Worm (Caenorhabditis elegans): Measurements from ENCODE around the gene nxf-1.

Gene nxf-1

DNA sequence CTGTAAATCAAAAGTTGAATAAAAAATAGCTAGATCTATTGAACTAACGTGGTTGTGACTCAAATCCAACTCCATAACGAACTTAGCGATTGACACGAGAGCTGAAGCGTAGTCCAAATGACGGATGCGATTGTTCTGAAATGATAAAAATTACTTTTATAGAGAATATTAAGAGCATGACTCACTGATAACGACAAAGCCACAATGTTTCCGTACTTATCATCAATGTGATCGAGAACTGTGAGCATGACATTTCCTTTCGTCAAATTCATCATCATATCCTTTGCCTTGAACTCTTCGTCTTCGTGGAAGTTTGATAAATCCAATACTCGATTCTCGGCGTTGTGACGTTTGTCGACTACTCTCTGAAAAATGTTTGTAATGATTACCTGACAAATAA lies 782 bp downstream of the nxf-1 start:
- TF ChIP-seq ceh-82 (tag; optimal IDR thresholded peaks at IDR 0.05) (no peak), fos-1 (tag; optimal IDR thresholded peaks at IDR 0.05) (peak; percentile 93)

DNA sequence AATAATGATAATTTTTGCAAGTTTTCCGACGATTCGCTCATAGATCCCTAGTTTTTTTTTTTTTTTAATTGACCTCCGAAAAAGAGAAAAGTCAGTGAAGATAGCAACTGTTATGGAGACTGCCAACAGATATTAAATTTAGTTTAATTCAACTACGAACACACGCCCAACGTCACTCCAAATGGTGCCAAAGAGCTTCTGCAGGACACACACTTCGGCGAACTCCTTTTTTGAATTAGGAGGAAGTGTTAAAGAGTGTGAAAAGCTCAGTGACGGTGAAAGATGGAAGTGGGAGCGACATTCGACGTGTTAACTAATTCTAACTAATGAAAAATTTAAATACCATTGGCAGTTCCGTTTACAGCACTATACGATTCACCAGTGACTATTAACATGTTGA lies 2.8 kb downstream of the nxf-1 start:
- TF ChIP-seq nhr-23 (tag; optimal IDR thresholded peaks at IDR 0.05) (no peak), unc-55 (GFP tag; optimal IDR thresholded peaks at IDR 0.05) (peak; percentile 7)

DNA sequence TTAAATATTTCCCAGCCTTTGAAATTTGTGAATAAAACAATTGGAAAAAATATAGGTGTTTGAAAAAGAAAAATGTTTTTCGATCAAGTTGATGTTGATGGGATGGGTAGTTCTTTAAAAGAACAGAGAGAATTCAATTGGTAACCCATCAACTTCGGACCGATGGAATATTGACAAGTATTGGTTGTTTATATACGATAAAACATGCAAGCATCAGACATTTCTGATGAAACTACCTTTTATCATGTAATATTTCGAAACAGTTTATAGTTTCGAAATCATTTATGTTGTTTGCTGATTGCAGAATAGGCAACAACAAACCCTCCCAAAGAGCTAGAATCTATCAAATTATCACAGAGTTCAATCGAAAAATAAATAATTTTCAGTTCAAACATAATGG lies 4.9 kb downstream of the nxf-1 start:
- TF ChIP-seq unc-62 (GFP tag; optimal IDR thresholded peaks at IDR 0.05) = no peak
- TF ChIP-seq unc-39 (tag; optimal IDR thresholded peaks at IDR 0.05) = no peak
- TF ChIP-seq nhr-129 (tag; optimal IDR thresholded peaks at IDR 0.05) = peak; percentile 45
- TF ChIP-seq snpc-4 (tag; optimal IDR thresholded peaks at IDR 0.05) = peak; percentile 69

DNA sequence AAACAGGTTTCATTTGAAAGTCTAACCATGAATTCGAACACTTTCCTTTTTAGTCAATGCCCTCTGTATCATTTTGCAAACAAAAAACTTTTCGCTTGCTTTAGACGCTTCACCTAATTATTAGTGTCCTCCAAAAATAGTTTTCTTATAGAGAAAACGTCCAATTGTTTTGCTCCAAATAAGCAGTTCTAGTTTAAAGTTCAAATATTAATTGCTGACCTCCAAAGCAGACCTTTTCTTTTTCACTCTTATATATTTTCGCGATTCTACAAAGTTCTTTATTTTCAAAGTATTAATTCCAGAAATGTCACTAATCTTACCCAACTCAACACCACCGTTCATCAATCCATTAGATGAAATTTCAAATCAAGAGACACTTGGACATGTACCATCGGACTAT lies 6.0 kb downstream of the nxf-1 start, which contains the start of gene gnrr-2:
TSS of gene gnrr-2 (plus strand) at position 301 of the 400 bp plus-strand sequence.
- TF ChIP-seq R02D3.7 (tag; optimal IDR thresholded peaks at IDR 0.05) = no peak

DNA sequence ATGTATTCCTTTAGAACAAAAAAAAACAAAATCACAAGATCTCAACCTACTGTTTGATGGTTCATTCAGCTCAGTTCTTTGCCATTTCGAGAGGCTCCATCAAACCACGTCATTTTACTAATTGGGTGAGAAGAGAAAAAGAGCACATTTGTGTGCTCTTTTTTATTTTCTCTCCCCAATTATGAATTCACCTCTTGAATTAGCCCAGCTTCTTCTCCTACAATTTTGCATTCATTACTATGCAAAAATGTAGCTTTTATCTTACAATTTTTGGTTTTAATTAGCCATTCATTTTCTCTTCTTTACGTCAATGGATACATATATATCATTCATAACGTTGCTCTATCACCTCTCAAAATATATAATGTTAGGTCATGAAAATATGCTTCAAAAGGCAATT lies 9.2 kb downstream of the nxf-1 start:
- no peak for TF ChIP-seq nhr-25 (tag; optimal IDR thresholded peaks at IDR 0.05)
- no peak for TF ChIP-seq gmeb-1 (tag; optimal IDR thresholded peaks at IDR 0.05)
- no peak for TF ChIP-seq fos-1 (tag; optimal IDR thresholded peaks at IDR 0.05)
- TF ChIP-seq R02D3.7 (tag; optimal IDR thresholded peaks at IDR 0.05) = no peak
- no peak for TF ChIP-seq unc-55 (GFP tag; optimal IDR thresholded peaks at IDR 0.05)
- TF ChIP-seq F13H6.1 (tag; optimal IDR thresholded peaks at IDR 0.05) = no peak
- TF ChIP-seq lin-13 (GFP tag; optimal IDR thresholded peaks at IDR 0.05) = no peak
- TF ChIP-seq ama-1 (optimal IDR thresholded peaks at IDR 0.05) = no peak
- no peak for TF ChIP-seq nhr-21 (tag; optimal IDR thresholded peaks at IDR 0.05)
- TF ChIP-seq egl-27 (tag; optimal IDR thresholded peaks at IDR 0.05) = no peak
- TF ChIP-seq lin-11 (tag; optimal IDR thresholded peaks at IDR 0.05) = no peak
- no peak for TF ChIP-seq nhr-12 (tag; optimal IDR thresholded peaks at IDR 0.05)
- TF ChIP-seq ztf-4 (tag; optimal IDR thresholded peaks at IDR 0.05) = no peak
- TF ChIP-seq lsy-2 (tag; optimal IDR thresholded peaks at IDR 0.05) = no peak
- TF ChIP-seq zag-1 (tag; optimal IDR thresholded peaks at IDR 0.05) = no peak
- no peak for TF ChIP-seq lin-39 (tag; optimal IDR thresholded peaks at IDR 0.05)

DNA sequence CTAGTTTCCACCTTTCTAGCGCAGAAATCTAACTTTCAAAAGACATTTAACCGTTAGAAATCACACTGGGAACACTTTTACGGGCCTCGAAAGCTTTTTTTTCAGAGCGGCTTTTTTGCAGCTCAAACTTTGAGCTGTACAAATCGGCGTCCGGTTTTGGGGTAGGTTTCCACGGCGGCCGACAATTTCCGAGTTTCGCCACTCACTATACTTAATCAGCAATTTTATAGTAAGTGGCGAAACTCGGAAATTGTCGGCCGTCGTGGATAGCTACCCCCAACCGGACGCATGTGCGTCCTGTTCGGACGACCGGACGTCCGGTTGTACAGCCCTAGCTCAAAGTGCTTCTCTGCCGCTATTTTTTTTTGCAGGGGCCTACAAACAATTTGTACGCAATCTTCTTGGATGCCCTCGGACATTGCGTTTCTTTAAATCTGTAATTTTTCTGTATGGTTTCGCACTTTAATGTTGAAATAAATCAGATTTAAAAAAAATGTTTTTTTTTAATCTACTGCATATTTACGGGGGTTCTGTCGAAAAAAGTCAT lies 18.6 kb downstream of the nxf-1 start:
- no peak for TF ChIP-seq alr-1 (tag; optimal IDR thresholded peaks at IDR 0.05)
- TF ChIP-seq elt-3 (tag; optimal IDR thresholded peaks at IDR 0.05) = no peak
- no peak for TF ChIP-seq nhr-237 (tag; optimal IDR thresholded peaks at IDR 0.05)
- TF ChIP-seq elt-1 (tag; optimal IDR thresholded peaks at IDR 0.05) = no peak
- TF ChIP-seq sma-3 (GFP tag; optimal IDR thresholded peaks at IDR 0.05) = no peak
- TF ChIP-seq lsy-2 (tag; optimal IDR thresholded peaks at IDR 0.05) = no peak
- TF ChIP-seq nhr-129 (tag; optimal IDR thresholded peaks at IDR 0.05) = no peak
- no peak for TF ChIP-seq nhr-21 (tag; optimal IDR thresholded peaks at IDR 0.05)
- TF ChIP-seq unc-39 (tag; optimal IDR thresholded peaks at IDR 0.05) = no peak

DNA sequence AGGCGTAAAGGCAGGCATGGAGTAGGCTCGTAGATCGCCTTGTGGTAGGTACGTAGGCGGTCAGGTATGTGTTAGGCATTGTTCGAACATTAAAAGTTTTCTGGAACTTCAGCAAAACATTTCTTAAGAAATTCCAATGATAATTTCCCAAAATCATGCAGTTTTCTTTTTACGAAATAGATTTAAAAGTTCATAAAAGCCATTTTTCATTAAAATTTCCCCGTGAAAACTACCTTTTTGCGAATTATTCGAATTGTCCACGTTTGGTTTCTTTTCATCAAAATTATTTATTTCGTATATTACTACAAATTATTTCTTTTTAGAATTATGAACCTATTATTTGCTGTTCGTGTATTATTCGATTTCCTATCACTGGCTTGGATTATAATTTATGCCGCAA lies 20.1 kb downstream of the nxf-1 start, which contains the start of gene C15H11.13:
TSS of gene C15H11.13 (plus strand) at position 301 of the 400 bp plus-strand sequence.
- TF ChIP-seq unc-39 (tag; optimal IDR thresholded peaks at IDR 0.05) (no peak), gmeb-1 (tag; optimal IDR thresholded peaks at IDR 0.05) (no peak), nhr-129 (tag; optimal IDR thresholded peaks at IDR 0.05) (no peak), nhr-77 (tag; optimal IDR thresholded peaks at IDR 0.05) (no peak), unc-55 (GFP tag; optimal IDR thresholded peaks at IDR 0.05) (no peak), unc-62 (GFP tag; optimal IDR thresholded peaks at IDR 0.05) (no peak), nhr-237 (tag; optimal IDR thresholded peaks at IDR 0.05) (no peak), ceh-82 (tag; optimal IDR thresholded peaks at IDR 0.05) (no peak), nhr-6 (tag; optimal IDR thresholded peaks at IDR 0.05) (no peak), ZK546.5 (tag; optimal IDR thresholded peaks at IDR 0.05) (no peak), nhr-25 (tag; optimal IDR thresholded peaks at IDR 0.05) (no peak), lin-13 (GFP tag; optimal IDR thresholded peaks at IDR 0.05) (no peak), peb-1 (tag; optimal IDR thresholded peaks at IDR 0.05) (no peak), mbf-1 (tag; optimal IDR thresholded peaks at IDR 0.05) (no peak)

Measured in whole organism, L2 larva.